Worm (Caenorhabditis elegans): Measurements from ENCODE around the gene F54D12.1.

ce11 chrII:1357262-1357661 lies 42.9 kb upstream of the F54D12.1 start:
- no peak for TF ChIP-seq ama-1 (optimal IDR thresholded peaks at IDR 0.05)
- TF ChIP-seq B0310.2 (tag; optimal IDR thresholded peaks at IDR 0.05): no peak
- TF ChIP-seq flt-1 (GFP tag; IDR thresholded peaks at IDR 0.05): no peak
- no peak for TF ChIP-seq hmg-4 (GFP tag; optimal IDR thresholded peaks at IDR 0.05)

All from whole organism, early embryonic.